Fruit fly (Drosophila melanogaster) whole organism, embryonic: Measurements from ENCODE around the gene CG33307.

Experiments
- Abd-B ChIP-seq: fragments of 200-800 bp; sonication (Bioruptor generic); optimal IDR thresholded peaks from 2 replicates; lab custom pipeline; 2018; ENCODE audit warnings: missing biosample characterization, mild to moderate bottlenecking, missing genetic modification characterization, moderate library complexity
- Ada2b ChIP-seq: fragments of 200-800 bp; sonication (Bioruptor generic); IDR thresholded peaks from 2 replicates; pipeline ENCODE4 v1.3.6; 2022; ENCODE audit warnings: missing biosample characterization, missing genetic modification characterization
- BEAF-32 ChIP-seq: fragments of 200-800 bp; sonication (Bioruptor generic); optimal IDR thresholded peaks from 3 replicates; lab custom pipeline; 2017; ENCODE audit warnings: missing biosample characterization, missing genetic modification characterization, mild to moderate bottlenecking, moderate library complexity, missing genetic modification reagents
- CG10267 ChIP-seq: fragments of 200-800 bp; sonication (Bioruptor generic); optimal IDR thresholded peaks from 2 replicates; lab custom pipeline; 2018; ENCODE audit warnings: missing biosample characterization, mild to moderate bottlenecking, missing genetic modification characterization, moderate library complexity
- CG12155 ChIP-seq: fragments of 200-800 bp; sonication (Bioruptor generic); optimal IDR thresholded peaks from 3 replicates; lab custom pipeline; 2016; ENCODE audit warnings: missing biosample characterization, missing genetic modification characterization
- CG12659 ChIP-seq: fragments of 200-800 bp; sonication (Bioruptor generic); optimal IDR thresholded peaks from 3 replicates; lab custom pipeline; 2017; ENCODE audit warnings: mild to moderate bottlenecking, missing biosample characterization, missing genetic modification reagents, missing genetic modification characterization
- CG13287 ChIP-seq: fragments of 200-800 bp; sonication (Bioruptor generic); IDR thresholded peaks from 2 replicates; pipeline ENCODE4 v1.3.6; 2022; ENCODE audit warnings: missing biosample characterization, missing genetic modification characterization; ENCODE audit not compliant: partially characterized antibody
- CG14710 ChIP-seq: fragments of 200-800 bp; sonication (Bioruptor generic); optimal IDR thresholded peaks from 3 replicates; lab custom pipeline; 2019; ENCODE audit warnings: missing biosample characterization, mild to moderate bottlenecking, missing genetic modification characterization, moderate library complexity
- CG17829 ChIP-seq: fragments of 200-800 bp; optimal IDR thresholded peaks from 2 replicates; lab custom pipeline; 2019; ENCODE audit warnings: missing biosample characterization, mild to moderate bottlenecking, missing genetic modification characterization, moderate library complexity
- CG17912 ChIP-seq: fragments of 200-800 bp; sonication (Bioruptor generic); optimal IDR thresholded peaks from 2 replicates; lab custom pipeline; 2018; ENCODE audit warnings: missing biosample characterization, mild to moderate bottlenecking, missing genetic modification characterization
- CG2712 ChIP-seq: fragments of 200-800 bp; optimal IDR thresholded peaks from 3 replicates; lab custom pipeline; 2019; ENCODE audit warnings: missing biosample characterization, mild to moderate bottlenecking, missing genetic modification characterization, moderate library complexity
- CG4707 ChIP-seq: fragments of 200-800 bp; sonication (Bioruptor generic); optimal IDR thresholded peaks from 2 replicates; lab custom pipeline; 2018; ENCODE audit warnings: missing biosample characterization, mild to moderate bottlenecking, missing genetic modification characterization, moderate library complexity
- CG6791 ChIP-seq: fragments of 200-800 bp; sonication (Bioruptor generic); IDR thresholded peaks from 3 replicates; pipeline ENCODE4 v1.3.6; 2022; ENCODE audit warnings: missing biosample characterization, missing genetic modification characterization; ENCODE audit not compliant: partially characterized antibody
- CG9797 ChIP-seq: fragments of 200-800 bp; sonication (Bioruptor generic); optimal IDR thresholded peaks from 3 replicates; lab custom pipeline; 2018; ENCODE audit warnings: missing biosample characterization, mild to moderate bottlenecking, missing genetic modification characterization
- Dll ChIP-seq: fragments of 200-800 bp; sonication (Bioruptor generic); IDR thresholded peaks from 4 replicates; pipeline ENCODE4 v1.3.6; 2022; ENCODE audit warnings: missing biosample characterization, missing genetic modification characterization; ENCODE audit not compliant: partially characterized antibody
- Dref ChIP-seq: fragments of 200-800 bp; sonication (Bioruptor generic); IDR thresholded peaks from 2 replicates; pipeline ENCODE4 v1.3.6; 2022; ENCODE audit warnings: missing biosample characterization, missing genetic modification characterization
- Ets97D ChIP-seq: fragments of 200-800 bp; sonication (Bioruptor generic); optimal IDR thresholded peaks from 3 replicates; lab custom pipeline; 2016; ENCODE audit warnings: missing biosample characterization, missing genetic modification characterization
- HmgZ ChIP-seq: fragments of 200-800 bp; sonication (Bioruptor generic); optimal IDR thresholded peaks from 2 replicates; lab custom pipeline; 2018; ENCODE audit warnings: missing biosample characterization, mild to moderate bottlenecking, missing genetic modification characterization
- Lhr ChIP-seq: fragments of 200-800 bp; sonication (Bioruptor generic); optimal IDR thresholded peaks from 3 replicates; lab custom pipeline; 2017; ENCODE audit warnings: mild to moderate bottlenecking, missing biosample characterization, missing genetic modification reagents, missing genetic modification characterization
- MESR4 ChIP-seq: fragments of 200-800 bp; sonication (Bioruptor generic); optimal IDR thresholded peaks from 2 replicates; lab custom pipeline; 2018; ENCODE audit warnings: missing biosample characterization, mild to moderate bottlenecking, missing genetic modification characterization, moderate library complexity
- Myb ChIP-seq: fragments of 200-800 bp; sonication (Bioruptor generic); optimal IDR thresholded peaks from 2 replicates; lab custom pipeline; 2016; ENCODE audit warnings: missing biosample characterization, missing genetic modification characterization
- PHDP ChIP-seq: fragments of 200-800 bp; sonication (Bioruptor generic); optimal IDR thresholded peaks from 3 replicates; lab custom pipeline; 2018; ENCODE audit warnings: missing biosample characterization, mild to moderate bottlenecking, missing genetic modification characterization, moderate library complexity
- Pdp1 ChIP-seq, 2 experiments: fragments of 200-800 bp; sonication (Bioruptor generic); optimal IDR thresholded peaks; 3 replicates each; lab custom pipeline; 2016; ENCODE audit warnings: missing biosample characterization in 2 of 2, missing genetic modification characterization in 2 of 2, mild to moderate bottlenecking in 1 of 2, moderate library complexity in 1 of 2
- Scr ChIP-seq: fragments of 200-800 bp; sonication (Bioruptor generic); IDR thresholded peaks from 2 replicates; pipeline ENCODE4 v1.3.6; 2022; ENCODE audit warnings: missing biosample characterization, missing genetic modification characterization; ENCODE audit not compliant: partially characterized antibody
- amos ChIP-seq: fragments of 200-800 bp; sonication (Bioruptor generic); IDR thresholded peaks from 2 replicates; pipeline ENCODE4 v1.3.6; 2022; ENCODE audit warnings: missing biosample characterization, missing genetic modification characterization; ENCODE audit not compliant: partially characterized antibody
- bsh ChIP-seq, 2 experiments: fragments of 200-800 bp; sonication (Bioruptor generic); optimal IDR thresholded peaks; 2 replicates each; lab custom pipeline; 2017 to 2018; ENCODE audit warnings: mild to moderate bottlenecking in 2 of 2, missing biosample characterization in 2 of 2, missing genetic modification characterization in 2 of 2, moderate library complexity in 1 of 2
- dm ChIP-seq: fragments of 200-800 bp; sonication (Bioruptor generic); optimal IDR thresholded peaks from 3 replicates; lab custom pipeline; 2016; ENCODE audit warnings: missing biosample characterization, missing genetic modification characterization
- dmrt99B ChIP-seq: fragments of 200-800 bp; sonication (Bioruptor generic); optimal IDR thresholded peaks from 2 replicates; lab custom pipeline; 2018; ENCODE audit warnings: missing biosample characterization, mild to moderate bottlenecking, missing genetic modification characterization, moderate library complexity
- en ChIP-seq: fragments of 200-800 bp; sonication (Bioruptor generic); optimal IDR thresholded peaks from 2 replicates; lab custom pipeline; 2016; ENCODE audit warnings: missing biosample characterization, missing genetic modification characterization
- knrl ChIP-seq: fragments of 200-800 bp; sonication (Bioruptor generic); IDR thresholded peaks from 3 replicates; pipeline ENCODE4 v1.3.6; 2022; ENCODE audit warnings: missing biosample characterization, missing genetic modification characterization; ENCODE audit not compliant: partially characterized antibody
- mam ChIP-seq: fragments of 200-800 bp; sonication (Bioruptor generic); optimal IDR thresholded peaks from 3 replicates; lab custom pipeline; 2016; ENCODE audit warnings: missing biosample characterization, missing genetic modification characterization
- nerfin-1 ChIP-seq: fragments of 200-800 bp; sonication (Bioruptor generic); optimal IDR thresholded peaks from 3 replicates; lab custom pipeline; 2019; ENCODE audit warnings: missing biosample characterization, mild to moderate bottlenecking, missing genetic modification characterization, moderate library complexity
- pfk ChIP-seq: fragments of 200-800 bp; sonication (Bioruptor generic); optimal IDR thresholded peaks from 2 replicates; lab custom pipeline; 2018; ENCODE audit warnings: missing biosample characterization, mild to moderate bottlenecking, missing genetic modification characterization, moderate library complexity
- phol ChIP-seq: fragments of 200-800 bp; sonication (Bioruptor generic); optimal IDR thresholded peaks from 3 replicates; lab custom pipeline; 2018; ENCODE audit warnings: missing biosample characterization, mild to moderate bottlenecking, missing genetic modification characterization, moderate library complexity
- pzg ChIP-seq: fragments of 200-800 bp; sonication (Bioruptor generic); optimal IDR thresholded peaks from 3 replicates; lab custom pipeline; 2018; ENCODE audit warnings: missing biosample characterization, mild to moderate bottlenecking, missing genetic modification characterization, moderate library complexity
- row ChIP-seq: fragments of 200-800 bp; sonication (Bioruptor generic); IDR thresholded peaks from 3 replicates; pipeline ENCODE4 v1.3.6; 2022; ENCODE audit warnings: missing biosample characterization, missing genetic modification characterization
- stwl ChIP-seq: fragments of 200-800 bp; sonication (Bioruptor generic); optimal IDR thresholded peaks from 3 replicates; lab custom pipeline; 2018; ENCODE audit warnings: missing biosample characterization, mild to moderate bottlenecking, missing genetic modification characterization, moderate library complexity
- vvl ChIP-seq: fragments of 200-800 bp; sonication (Bioruptor generic); IDR thresholded peaks from 2 replicates; pipeline ENCODE4 v1.3.6; 2022; ENCODE audit warnings: missing biosample characterization, missing genetic modification characterization
- zfh2 ChIP-seq: fragments of 200-800 bp; sonication (Bioruptor generic); optimal IDR thresholded peaks from 2 replicates; lab custom pipeline; 2016; ENCODE audit warnings: missing biosample characterization, missing genetic modification characterization

The CG33307 gene

DNA sequence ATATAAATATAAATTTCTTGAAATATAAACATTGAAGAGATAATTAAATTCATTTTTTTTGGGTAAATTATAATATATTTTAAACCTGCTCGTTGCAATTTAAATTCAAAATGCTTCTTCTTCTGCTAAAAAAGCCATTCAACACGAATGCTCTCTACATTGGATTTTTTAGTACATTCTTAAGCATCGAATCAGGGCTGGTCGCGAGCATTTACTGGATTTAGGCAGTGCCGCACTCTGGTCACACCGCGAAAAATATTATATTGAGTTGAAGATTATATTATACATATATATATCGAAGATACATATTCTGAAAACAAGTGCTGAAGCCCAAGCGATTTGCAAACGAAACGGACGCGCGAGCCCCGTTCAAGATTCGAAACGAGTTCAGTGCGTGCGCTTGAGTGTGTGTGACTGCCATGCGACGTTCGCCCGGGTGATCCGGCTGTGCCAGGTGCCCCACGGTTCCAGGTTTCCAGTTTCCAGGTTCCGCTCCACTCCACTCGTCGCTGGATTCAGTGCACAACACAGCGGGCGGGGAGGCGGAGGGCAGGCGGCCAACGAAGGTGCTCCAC, 27.6 kb downstream of the CG33307 start, which contains the start of gene Sos (continued):
- TF ChIP-seq CG6791 (GFP tag; lab: Robert Waterston, UW) (no peak), PHDP (tag; lab: Kevin White, UChicago) (no peak), CG17912 (peak; percentile 53), CG9797 (GFP tag; lab: Kevin White, UChicago) (peak; percentile 95), phol (tag; lab: Kevin White, UChicago) (peak; percentile 46), bsh (GFP tag; optimal IDR thresholded peaks at IDR 0.05; lab: Kevin White, UChicago) (no peak), CG17829 (peak; percentile 47), CG12659 (GFP tag; lab: Kevin White, UChicago) (peak; percentile 84), BEAF-32 (GFP tag; lab: Kevin White, UChicago) (peak; percentile 56), amos (GFP tag; lab: Robert Waterston, UW) (peak; percentile 17; the same call in 1 of the 2 replicates), nerfin-1 (tag; lab: Kevin White, UChicago) (no peak), HmgZ (tag; lab: Kevin White, UChicago) (peak; percentile 57), dmrt99B (tag; lab: Kevin White, UChicago) (no peak), row (GFP tag; lab: Robert Waterston, UW) (peak; percentile 41; the same call in 2 of the 3 replicates), en (no peak), CG12155 (GFP tag; lab: Kevin White, UChicago) (peak; percentile 37), Ets97D (GFP tag; lab: Kevin White, UChicago) (peak; percentile 45), knrl (GFP tag; lab: Robert Waterston, UW) (peak; percentile 22; the same call in 1 of the 3 replicates), CG4707 (no peak), MESR4 (peak; percentile 88), Abd-B (peak; percentile 10), mam (GFP tag; lab: Kevin White, UChicago) (no peak), stwl (peak; percentile 79), CG14710 (tag; lab: Kevin White, UChicago) (peak; percentile 60), vvl (GFP tag; lab: Robert Waterston, UW) (0 out of 2 replicates have a peak, but pooled peaks have one; percentile 23), dm (GFP tag; lab: Kevin White, UChicago) (no peak), CG13287 (GFP tag; lab: Robert Waterston, UW) (peak; percentile 53), Dll (GFP tag; lab: Robert Waterston, UW) (0 out of 4 replicates have a peak, but pooled peaks have one; percentile 12), Scr (GFP tag; lab: Robert Waterston, UW) (peak; percentile 27; the same call in 1 of the 2 replicates), Lhr (GFP tag; lab: Kevin White, UChicago) (peak; percentile 86), Ada2b (GFP tag; lab: Robert Waterston, UW) (no peak), CG2712 (tag; lab: Kevin White, UChicago) (no peak), Dref (peak; percentile 54), Pdp1 (GFP tag; optimal IDR thresholded peaks at IDR 0.05; lab: Kevin White, UChicago) (peak in 1 of 2 experiments; percentile 17), pzg (peak; percentile 96), Myb (GFP tag; lab: Kevin White, UChicago) (peak; percentile 95)

DNA sequence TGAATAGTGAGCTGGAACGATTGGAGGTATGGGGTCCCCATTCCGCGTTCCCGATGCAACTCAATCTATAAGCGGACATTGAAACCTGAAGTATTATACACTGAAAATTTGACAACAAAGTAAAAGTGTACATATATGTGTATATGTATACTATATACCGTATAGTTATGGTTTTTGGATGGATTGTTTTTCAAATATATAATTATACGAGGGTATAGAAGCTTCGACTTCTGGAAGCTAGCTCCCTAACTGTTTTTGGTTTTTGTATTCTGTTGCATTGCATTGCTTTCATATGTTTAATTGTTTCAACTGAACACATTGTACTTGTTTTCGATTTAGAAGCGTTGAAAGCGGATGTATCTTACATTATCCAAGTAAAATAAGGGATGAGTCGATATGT, 28.2 kb downstream of the CG33307 start, which contains the start of gene CG16888:
Gene CG16888, minus strand, starts transcription at position 101 of the 400 bp plus-strand sequence.
- TF ChIP-seq CG10267 (tag; lab: Kevin White, UChicago) (no peak), pfk (GFP tag; lab: Kevin White, UChicago) (peak; percentile 59), zfh2 (GFP tag; lab: Kevin White, UChicago) (no peak)
- TF ChIP-seq, all 482 proteins: peak for 1
